Worm (Caenorhabditis elegans): ENCODE data around the gene kin-18.
A peak's percentile ranks its signal among the peaks of the same experiment; 100 is the strongest.

kin-18 gene

DNA sequence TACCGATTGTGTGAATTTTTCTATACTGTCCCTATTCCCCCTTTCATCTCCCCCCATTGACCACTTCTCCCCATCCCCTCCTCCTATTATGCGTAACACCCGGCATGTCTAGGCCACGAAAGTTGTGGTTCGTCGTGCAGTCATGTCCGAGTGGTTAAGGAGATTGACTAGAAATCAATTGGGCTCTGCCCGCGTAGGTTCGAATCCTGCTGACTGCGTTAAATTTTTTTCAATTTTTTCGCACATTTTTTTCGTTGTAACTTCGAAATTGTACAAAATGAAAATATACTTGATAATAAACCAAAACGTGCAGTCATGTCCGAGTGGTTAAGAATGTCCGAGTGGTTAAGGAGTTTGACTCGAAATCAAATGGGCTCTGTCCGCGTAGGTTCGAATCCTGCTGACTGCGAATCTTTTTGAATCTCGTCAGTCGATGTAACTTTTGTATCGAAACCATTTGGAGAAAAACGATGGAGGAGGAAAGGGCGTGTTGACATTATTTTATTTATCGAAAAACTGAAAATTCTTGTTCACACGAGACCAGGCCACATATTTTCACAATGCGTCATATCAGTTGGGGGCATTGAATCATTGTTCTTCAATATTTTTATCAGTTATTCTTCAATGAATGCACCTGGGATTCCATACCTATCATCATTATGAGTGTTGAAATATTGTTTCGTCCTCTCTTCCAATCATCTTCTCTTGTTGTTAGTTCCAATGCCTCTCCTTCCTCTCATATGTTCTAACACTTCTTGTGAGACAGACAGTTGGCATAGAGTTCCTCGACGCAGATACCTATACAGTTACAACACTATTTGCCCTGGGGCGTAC, 40.4 kb downstream of the kin-18 start, which contains the start of gene nfm-1 (continued):
- TF ChIP-seq grh-1 (GFP tag; IDR thresholded peaks at IDR 0.05) (0 out of 2 replicates have a peak, but pooled peaks have one; percentile 6), nhr-71 (tag; optimal IDR thresholded peaks at IDR 0.05) (peak; percentile 72), snu-23 (GFP tag; optimal IDR thresholded peaks at IDR 0.05) (peak; percentile 66), lin-35 (GFP tag; optimal IDR thresholded peaks at IDR 0.05) (peak; percentile 41 to 78), elt-3 (tag; optimal IDR thresholded peaks at IDR 0.05) (peak in 3 of 6 experiments; percentile 27 to 72 (median 33)), zag-1 (tag; optimal IDR thresholded peaks at IDR 0.05) (no peak), hlh-17 (GFP tag; optimal IDR thresholded peaks at IDR 0.05; ENCODE audit: borderline replicate concordance) (no peak), nhr-76 (tag; optimal IDR thresholded peaks at IDR 0.05) (no peak), sptf-1 (tag; optimal IDR thresholded peaks at IDR 0.05) (no peak), aly-2 (tag; optimal IDR thresholded peaks at IDR 0.05) (no peak), skn-1 (tag; optimal IDR thresholded peaks at IDR 0.05) (peak; percentile 24), nhr-85 (tag) (peak; percentile 73), elt-2 (tag; optimal IDR thresholded peaks at IDR 0.05) (peak; percentile 81), ceh-8 (GFP tag; optimal IDR thresholded peaks at IDR 0.05) (no peak), tlp-1 (tag; optimal IDR thresholded peaks at IDR 0.05) (no peak), ztf-11 (tag; optimal IDR thresholded peaks at IDR 0.05) (no peak)

DNA sequence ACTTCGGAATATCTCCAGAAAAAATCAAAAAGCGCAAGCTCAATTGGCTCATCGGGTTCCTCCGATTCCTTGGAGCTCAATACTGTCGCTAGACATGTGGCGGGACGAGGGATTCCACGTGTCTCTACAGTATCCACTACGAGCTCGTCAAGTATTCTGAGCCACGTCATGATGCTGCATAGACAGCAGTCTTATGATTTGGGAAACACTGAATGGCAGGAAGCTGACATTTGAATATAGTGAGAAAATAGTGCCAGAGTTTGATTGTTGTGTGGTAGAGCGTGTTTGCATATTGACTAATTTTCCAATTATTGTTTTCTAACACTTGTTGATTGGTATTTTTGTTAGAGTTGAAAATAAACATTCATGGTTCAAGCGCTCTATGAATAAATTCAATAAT, 45.0 kb downstream of the kin-18 start:
- TF ChIP-seq isw-1 (GFP tag; IDR thresholded peaks at IDR 0.05), result no peak
- no peak for TF ChIP-seq fos-1 (tag; optimal IDR thresholded peaks at IDR 0.05)
- no peak for TF ChIP-seq lin-39 (tag; optimal IDR thresholded peaks at IDR 0.05)
- no peak for TF ChIP-seq mab-9 (GFP tag; IDR thresholded peaks at IDR 0.05)
- TF ChIP-seq nhr-84 (tag; optimal IDR thresholded peaks at IDR 0.05), result no peak
- TF ChIP-seq aha-1 (tag; optimal IDR thresholded peaks at IDR 0.05), result no peak
- TF ChIP-seq xbp-1 (tag; optimal IDR thresholded peaks at IDR 0.05), result no peak
- TF ChIP-seq pag-3 (tag; optimal IDR thresholded peaks at IDR 0.05; ENCODE audit: borderline replicate concordance, insufficient read depth), result no peak
- no peak for TF ChIP-seq zip-4 (GFP tag; optimal IDR thresholded peaks at IDR 0.05)
- TF ChIP-seq nhr-71 (tag; optimal IDR thresholded peaks at IDR 0.05), result no peak
- no peak for TF ChIP-seq unc-30 (tag; optimal IDR thresholded peaks at IDR 0.05)
- no peak for TF ChIP-seq tbx-2 (tag; optimal IDR thresholded peaks at IDR 0.05)
- TF ChIP-seq F16B12.6 (tag; optimal IDR thresholded peaks at IDR 0.05), result no peak
- no peak for TF ChIP-seq lin-13 (GFP tag; optimal IDR thresholded peaks at IDR 0.05)
- no peak for TF ChIP-seq zag-1 (tag; optimal IDR thresholded peaks at IDR 0.05)
- TF ChIP-seq unc-62 (GFP tag; optimal IDR thresholded peaks at IDR 0.05), result no peak
- TF ChIP-seq snpc-4 (tag; optimal IDR thresholded peaks at IDR 0.05), result no peak

DNA sequence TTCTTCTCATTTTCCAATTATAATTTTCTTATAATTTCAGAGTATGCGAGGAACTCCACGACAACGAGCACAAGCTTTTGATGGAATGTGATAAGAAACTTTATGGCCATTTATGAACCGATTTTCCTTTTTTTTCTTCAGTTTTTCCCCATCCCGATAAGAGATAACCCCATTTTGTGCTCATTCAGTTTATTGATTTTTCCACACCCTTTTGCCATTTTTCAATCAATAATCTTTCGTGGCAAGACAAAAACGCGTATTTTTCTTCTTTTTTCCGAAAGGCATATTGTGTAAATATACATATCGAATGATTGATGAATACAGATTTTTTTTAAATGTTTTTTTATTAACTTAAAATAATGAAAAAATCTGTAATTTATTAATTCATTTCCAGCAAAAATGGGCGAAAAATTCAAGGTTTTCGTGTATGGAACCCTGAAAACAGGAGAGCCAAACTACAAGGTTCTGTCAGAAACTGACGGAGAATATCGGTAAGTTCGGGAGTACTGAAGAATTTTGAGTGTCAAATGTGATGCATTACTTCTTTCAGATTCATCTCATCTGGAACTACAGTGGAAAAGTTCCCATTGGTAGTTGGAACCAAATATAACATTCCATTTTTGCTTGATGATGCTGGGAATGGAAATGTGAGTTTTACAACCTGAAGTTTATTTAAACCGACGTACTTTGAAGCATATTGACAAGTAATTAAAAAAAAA, 46.0 kb downstream of the kin-18 start, which contains the start of gene F42A10.9:
F42A10.9 (plus strand) TSS at position 321 of the 719 bp plus-strand sequence.
- TF ChIP-seq jun-1 (tag; optimal IDR thresholded peaks at IDR 0.05), result no peak
- TF ChIP-seq efl-1 (optimal IDR thresholded peaks at IDR 0.05), result no peak
- peak in 1 of 2 experiments; percentile 38 for TF ChIP-seq efl-1 (GFP tag; optimal IDR thresholded peaks at IDR 0.05 in 1 of 2)
- TF ChIP-seq nhr-47 (tag; optimal IDR thresholded peaks at IDR 0.05), result peak; percentile 5
- peak; percentile 50 for TF ChIP-seq ama-1 (optimal IDR thresholded peaks at IDR 0.05)
- TF ChIP-seq lir-3 (tag; optimal IDR thresholded peaks at IDR 0.05; ENCODE audit: poor library complexity), result no peak
- TF ChIP-seq mdl-1 (tag; optimal IDR thresholded peaks at IDR 0.05), result no peak
- TF ChIP-seq xbp-1 (tag; optimal IDR thresholded peaks at IDR 0.05), result no peak
- no peak for TF ChIP-seq egl-13 (tag; optimal IDR thresholded peaks at IDR 0.05)
- no peak for TF ChIP-seq pag-3 (tag; optimal IDR thresholded peaks at IDR 0.05; ENCODE audit: borderline replicate concordance, insufficient read depth)
- no peak for TF ChIP-seq nhr-85 (tag)
- no peak for TF ChIP-seq lin-15B (tag; optimal IDR thresholded peaks at IDR 0.05)
- TF ChIP-seq nhr-90 (tag; optimal IDR thresholded peaks at IDR 0.05; ENCODE audit: poor library complexity), result peak; percentile 25
- TF ChIP-seq fkh-10 (GFP tag; optimal IDR thresholded peaks at IDR 0.05), result no peak
- TF ChIP-seq isw-1 (GFP tag; IDR thresholded peaks at IDR 0.05), result no peak
- peak in 1 of 2 experiments; percentile 18 for TF ChIP-seq lsy-2 (tag; optimal IDR thresholded peaks at IDR 0.05)
- peak; percentile 4 for TF ChIP-seq elt-2 (tag; optimal IDR thresholded peaks at IDR 0.05)
- TF ChIP-seq ztf-11 (tag; optimal IDR thresholded peaks at IDR 0.05), result no peak
- TF ChIP-seq unc-62 (GFP tag; optimal IDR thresholded peaks at IDR 0.05), result no peak
- no peak for TF ChIP-seq nhr-237 (tag; optimal IDR thresholded peaks at IDR 0.05)
- TF ChIP-seq mep-1 (tag; optimal IDR thresholded peaks at IDR 0.05), result peak; percentile 45
- TF ChIP-seq fos-1 (tag; optimal IDR thresholded peaks at IDR 0.05), result no peak
- no peak for TF ChIP-seq pax-3 (tag; optimal IDR thresholded peaks at IDR 0.05)
- TF ChIP-seq swsn-7 (tag; optimal IDR thresholded peaks at IDR 0.05), result no peak
- TF ChIP-seq tbx-2 (tag; optimal IDR thresholded peaks at IDR 0.05), result no peak
